Fruit fly (Drosophila melanogaster) whole organism: Measurements from ENCODE around the gene CG6184.

Experiments
- CG8478 ChIP-seq: fragments of >200 bp; optimal IDR thresholded peaks from 2 replicates; lab custom pipeline; 2018; ENCODE audit warnings: inconsistent platforms
- Dll ChIP-seq: fragments of >200 bp; optimal IDR thresholded peaks from 2 replicates; lab custom pipeline; 2017
- EcR ChIP-seq, 2 experiments: fragments of >200 bp; optimal IDR thresholded peaks; 2 replicates each; lab custom pipeline; 2017; ENCODE audit warnings: missing biosample characterization in 2 of 2, missing genetic modification characterization in 2 of 2, missing genetic modification reagents in 2 of 2
- pan ChIP-seq: fragments of >200 bp; optimal IDR thresholded peaks from 2 replicates; lab custom pipeline; 2017
- psq ChIP-seq: fragments of >200 bp; optimal IDR thresholded peaks from 2 replicates; lab custom pipeline; 2017
- usp ChIP-seq: fragments of >200 bp; optimal IDR thresholded peaks from 2 replicates; lab custom pipeline; 2017; ENCODE audit warnings: missing biosample characterization, missing genetic modification characterization, mixed read lengths

The CG6184 gene

dm6 chr3R:19602996-19603395, 54.7 kb downstream of the CG6184 start, which contains the start of gene CG7342:
CG7342 (plus strand) TSS chr3R:19603375.
- no peak for TF ChIP-seq usp (GFP tag; lab: Kevin White, UChicago)
- no peak for TF ChIP-seq psq
- no peak for TF ChIP-seq pan (lab: Kevin White, UChicago)
- no peak for TF ChIP-seq Dll
- TF ChIP-seq CG8478 (lab: Kevin White, UChicago) = no peak
- no peak for TF ChIP-seq EcR (GFP tag; optimal IDR thresholded peaks at IDR 0.05; lab: Kevin White, UChicago)
